Fruit fly (Drosophila melanogaster) S2 (cell line): ENCODE measurements around the gene Pex7.

Source experiments
- CG8478 ChIP-seq: fragments of >200 bp; optimal IDR thresholded peaks from 2 replicates; lab custom pipeline; 2018
- CTCF ChIP-seq, 2 experiments: fragments of >200 bp; optimal IDR thresholded peaks; 2 replicates each; lab custom pipeline; 2018

DNA sequence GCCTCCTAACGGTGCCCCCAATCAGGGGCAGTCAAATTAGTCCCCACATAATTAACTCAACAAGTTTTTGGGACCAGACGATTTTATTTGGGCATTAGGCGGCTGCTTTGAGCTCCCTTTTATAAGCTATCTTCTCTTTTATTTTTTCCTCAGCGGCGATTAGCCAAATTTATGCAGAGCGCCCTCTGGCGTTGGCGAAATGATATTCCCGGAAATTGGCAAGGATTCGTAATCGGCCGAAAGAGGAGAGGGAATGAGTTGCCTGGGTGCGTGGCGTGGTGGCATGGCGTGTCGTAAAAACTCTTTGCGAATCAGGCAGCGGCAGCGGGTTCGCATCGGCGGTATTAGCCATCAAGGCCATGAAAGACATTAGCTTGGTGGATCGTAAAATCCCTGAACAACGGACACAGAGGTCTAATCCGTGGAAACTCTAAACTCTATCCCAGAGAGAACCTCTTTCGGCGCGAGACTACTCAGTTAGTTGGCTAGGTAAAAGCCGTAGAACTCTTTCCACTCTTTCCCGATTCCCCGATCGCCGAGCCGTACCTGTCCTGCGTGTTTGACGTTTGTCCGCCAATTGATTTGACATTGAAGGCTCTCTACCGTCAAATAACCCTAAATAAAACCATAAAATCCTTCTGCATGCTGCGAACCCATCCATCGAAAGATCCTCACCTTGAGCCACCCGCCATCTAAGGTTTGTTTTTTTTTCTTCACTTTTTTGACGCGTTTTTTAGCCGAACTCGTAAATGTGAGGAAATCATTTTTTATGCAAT lies 23.1 kb downstream of the Pex7 start:
- TF ChIP-seq CTCF (optimal IDR thresholded peaks at IDR 0.05; lab: Kevin White, UChicago) (peak; percentile 62 to 67), CG8478 (no peak)
